Fruit fly (Drosophila melanogaster): ENCODE measurements around the gene Plp.

The Plp gene

DNA sequence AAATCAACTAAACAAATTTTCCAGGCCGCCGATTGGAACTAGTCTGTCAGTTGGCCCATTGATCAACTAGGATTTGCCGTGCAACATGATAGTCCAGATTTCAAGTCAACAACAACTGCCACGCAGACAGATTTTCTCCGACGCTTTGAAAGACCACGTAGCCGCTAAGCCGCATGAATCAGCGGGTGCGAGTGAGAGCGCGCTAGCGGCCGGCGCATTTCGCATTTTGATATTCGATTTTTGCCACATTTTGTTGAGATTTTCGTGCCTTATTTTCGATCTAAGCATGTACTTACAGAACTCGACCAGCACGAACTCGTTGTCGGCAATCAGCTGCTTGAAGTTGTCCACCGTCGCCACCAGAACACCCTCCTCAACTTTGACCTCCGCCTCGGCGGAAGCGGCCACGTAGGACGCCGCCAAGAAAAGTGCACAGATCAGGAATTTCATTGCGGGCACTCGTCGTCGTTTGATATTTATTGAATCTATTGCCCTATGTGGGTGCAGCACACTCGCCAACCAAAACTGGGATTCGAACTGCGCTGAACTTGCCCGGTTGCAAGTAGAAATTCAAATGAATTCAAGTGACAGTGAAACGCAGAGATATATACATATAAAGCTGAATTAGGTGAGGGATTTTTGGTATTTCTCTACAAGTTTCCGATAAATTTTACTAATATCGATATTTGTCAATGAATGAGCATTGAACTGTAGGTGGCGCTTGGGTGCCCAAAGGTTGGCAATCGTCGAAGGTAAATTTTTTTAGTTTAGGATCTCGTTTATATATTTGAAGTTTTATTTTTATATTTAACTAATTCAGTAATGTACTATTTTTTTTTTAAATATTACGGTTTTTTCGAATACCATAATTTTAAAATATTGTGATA is 47.7 kb upstream of the Plp start, which contains the start of gene Pdi (continued):
- TF ChIP-seq HLH4C (GFP tag; IDR thresholded peaks at IDR 0.05; ENCODE audit: partially characterized antibody) = peak; percentile 60; the same call in 2 of the 3 replicates
- TF ChIP-seq Atf-2 (GFP tag; optimal IDR thresholded peaks at IDR 0.05) = no peak
- no peak for TF ChIP-seq z (GFP tag; IDR thresholded peaks at IDR 0.05)
- TF ChIP-seq CG7928 (GFP tag; optimal IDR thresholded peaks at IDR 0.05) = peak; percentile 26
- TF ChIP-seq stc (GFP tag; IDR thresholded peaks at IDR 0.05) = no peak
- no peak for TF ChIP-seq CG10147 (GFP tag; optimal IDR thresholded peaks at IDR 0.05)
- peak; percentile 64 for TF ChIP-seq CG34224 (GFP tag; IDR thresholded peaks at IDR 0.05; ENCODE audit: partially characterized antibody)
- TF ChIP-seq CG13123 (GFP tag; optimal IDR thresholded peaks at IDR 0.05) = no peak
- TF ChIP-seq sna (GFP tag; IDR thresholded peaks at IDR 0.05; ENCODE audit: partially characterized antibody) = no peak
- peak; percentile 3 for TF ChIP-seq Deaf1 (tag; optimal IDR thresholded peaks at IDR 0.05)
- no peak for TF ChIP-seq bigmax (GFP tag; optimal IDR thresholded peaks at IDR 0.05)
- TF ChIP-seq cad (GFP tag; optimal IDR thresholded peaks at IDR 0.05) = no peak
- peak; percentile 52 for TF ChIP-seq lilli (GFP tag; optimal IDR thresholded peaks at IDR 0.05)
- peak; percentile 0 for TF ChIP-seq scrt (GFP tag; optimal IDR thresholded peaks at IDR 0.05)
- TF ChIP-seq tio (GFP tag; optimal IDR thresholded peaks at IDR 0.05) = no peak
- peak; percentile 79 for TF ChIP-seq knrl (GFP tag; IDR thresholded peaks at IDR 0.05; ENCODE audit: partially characterized antibody)
- TF ChIP-seq CG6654 (GFP tag; optimal IDR thresholded peaks at IDR 0.05) = no peak
- no peak for TF ChIP-seq h (optimal IDR thresholded peaks at IDR 0.05)
- no peak for TF ChIP-seq CG33557 (GFP tag; optimal IDR thresholded peaks at IDR 0.05)
- TF ChIP-seq CG32532 (GFP tag; IDR thresholded peaks at IDR 0.05) = peak; percentile 45
- peak; percentile 43 for TF ChIP-seq CG13624 (GFP tag; optimal IDR thresholded peaks at IDR 0.05)
- peak in 1 of 2 experiments; percentile 16 for TF ChIP-seq Eip74EF (GFP tag; optimal IDR thresholded peaks at IDR 0.05)
- no peak for TF ChIP-seq Gsc (GFP tag; IDR thresholded peaks at IDR 0.05)
- no peak for TF ChIP-seq CG17802 (tag; optimal IDR thresholded peaks at IDR 0.05)
- peak; percentile 19 for TF ChIP-seq CG34376 (GFP tag; optimal IDR thresholded peaks at IDR 0.05)
- TF ChIP-seq jumu (GFP tag; optimal IDR thresholded peaks at IDR 0.05) = no peak
- TF ChIP-seq CG11456 (GFP tag; IDR thresholded peaks at IDR 0.05) = no peak
- TF ChIP-seq Asciz (GFP tag; optimal IDR thresholded peaks at IDR 0.05) = no peak
- 0 out of 2 replicates have a peak, but pooled peaks have one; percentile 7 for TF ChIP-seq Adf1 (GFP tag; IDR thresholded peaks at IDR 0.05)
- TF ChIP-seq gro (GFP tag; optimal IDR thresholded peaks at IDR 0.05) = peak; percentile 50
- no peak; the same call in 1 of the 2 replicates for TF ChIP-seq CG10366 (GFP tag; IDR thresholded peaks at IDR 0.05)
- no peak for TF ChIP-seq Rx (GFP tag; IDR thresholded peaks at IDR 0.05)
- no peak for TF ChIP-seq pros (GFP tag; optimal IDR thresholded peaks at IDR 0.05)
- TF ChIP-seq dysf (GFP tag; IDR thresholded peaks at IDR 0.05) = no peak
- TF ChIP-seq NFAT (GFP tag; IDR thresholded peaks at IDR 0.05) = no peak
- no peak for TF ChIP-seq CG11695 (GFP tag; IDR thresholded peaks at IDR 0.05)
- no peak for TF ChIP-seq dimm (GFP tag; IDR thresholded peaks at IDR 0.05)
- no peak for TF ChIP-seq nau (GFP tag; optimal IDR thresholded peaks at IDR 0.05)
- no peak for TF ChIP-seq Hmx (GFP tag; optimal IDR thresholded peaks at IDR 0.05)
- TF ChIP-seq CG1024 (GFP tag; IDR thresholded peaks at IDR 0.05) = no peak
- TF ChIP-seq salm (tag; optimal IDR thresholded peaks at IDR 0.05) = peak; percentile 21
- TF ChIP-seq Dfd (GFP tag; optimal IDR thresholded peaks at IDR 0.05) = no peak
- no peak for TF ChIP-seq bab2 (GFP tag; optimal IDR thresholded peaks at IDR 0.05)
- TF ChIP-seq ssp (GFP tag; IDR thresholded peaks at IDR 0.05) = peak; percentile 25; the same call in 1 of the 2 replicates
- no peak for TF ChIP-seq CG1233 (GFP tag; optimal IDR thresholded peaks at IDR 0.05)
- peak; percentile 49 for TF ChIP-seq CG12391 (tag; optimal IDR thresholded peaks at IDR 0.05)
- no peak for TF ChIP-seq fu2 (GFP tag; optimal IDR thresholded peaks at IDR 0.05)
- TF ChIP-seq Nf-YB (GFP tag; optimal IDR thresholded peaks at IDR 0.05) = peak; percentile 12
- TF ChIP-seq H2.0 (GFP tag; IDR thresholded peaks at IDR 0.05) = no peak
- no peak for TF ChIP-seq C15 (GFP tag; IDR thresholded peaks at IDR 0.05)

Data from whole organism, embryonic.